Worm (Caenorhabditis elegans): ENCODE measurements around the gene pfd-5.

DNA sequence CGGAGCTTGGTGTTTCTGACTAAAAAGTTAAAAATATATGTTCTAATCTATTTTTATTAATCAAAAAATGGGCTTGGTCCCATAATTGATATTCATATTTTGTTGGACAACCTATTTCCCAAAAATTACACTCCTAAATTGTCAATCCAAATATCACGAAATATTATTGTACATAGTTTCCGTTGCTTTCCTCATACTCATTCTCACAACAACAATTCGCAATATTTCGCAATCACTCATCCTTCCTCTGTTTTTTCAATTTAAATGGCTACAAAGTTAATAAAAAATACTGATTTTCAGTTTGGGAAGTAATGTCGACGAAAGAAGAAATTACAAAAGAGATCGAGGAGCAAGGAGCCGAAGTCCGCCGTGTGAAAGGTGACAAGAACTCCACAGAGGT, 40.0 kb upstream of the pfd-5 start, which contains the start of gene pars-1:
- TF ChIP-seq ztf-11 (tag; optimal IDR thresholded peaks at IDR 0.05) (no peak), nhr-11 (tag; optimal IDR thresholded peaks at IDR 0.05) (no peak), egl-27 (tag; optimal IDR thresholded peaks at IDR 0.05) (no peak), ztf-4 (tag; optimal IDR thresholded peaks at IDR 0.05) (no peak), ceh-82 (tag; optimal IDR thresholded peaks at IDR 0.05) (no peak), aha-1 (tag; optimal IDR thresholded peaks at IDR 0.05) (no peak), nhr-71 (tag; optimal IDR thresholded peaks at IDR 0.05) (no peak)

Data from whole organism, L1 larva.